Worm (Caenorhabditis elegans): Measurements from ENCODE around the gene F23F12.3.

DNA sequence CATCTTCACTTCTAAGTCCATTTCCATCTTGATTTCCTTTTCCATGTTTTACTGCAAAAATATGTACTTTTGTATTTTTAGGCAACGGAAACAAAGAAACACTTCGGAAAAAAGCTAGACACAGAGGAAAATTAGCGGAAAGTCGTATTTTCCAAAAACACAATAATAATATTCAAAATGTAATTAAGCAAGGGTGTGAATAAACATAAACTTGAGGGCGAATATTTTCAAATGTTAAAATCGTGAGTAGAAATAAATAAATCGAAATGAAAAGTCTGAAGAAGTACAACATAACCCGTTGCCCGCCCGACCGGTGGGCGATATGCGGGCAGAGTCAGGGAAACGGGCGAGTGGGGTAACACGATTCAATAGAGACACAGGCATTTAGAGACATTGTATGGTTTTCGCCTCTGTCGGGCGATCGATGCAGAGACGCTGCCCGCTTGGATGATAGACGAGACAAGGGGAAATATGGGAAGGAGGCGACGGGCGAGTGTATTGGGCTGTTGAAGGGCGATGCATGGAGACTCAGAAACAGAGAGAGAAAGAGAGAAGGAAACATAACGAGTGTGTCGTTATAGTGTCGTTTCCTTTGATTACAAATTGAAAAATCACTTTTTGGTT is 36.7 kb downstream of the F23F12.3 start, which contains the start of gene C09E7.4:
- TF ChIP-seq nhr-120 (GFP tag; IDR thresholded peaks at IDR 0.05) (no peak), B0336.3 (GFP tag; IDR thresholded peaks at IDR 0.05) (no peak), Y53G8AR.9 (GFP tag; conservative IDR thresholded peaks at IDR 0.05) (no peak)
